Fruit fly (Drosophila melanogaster): ENCODE data around the gene Sfp24Bb.

The Sfp24Bb gene

DNA sequence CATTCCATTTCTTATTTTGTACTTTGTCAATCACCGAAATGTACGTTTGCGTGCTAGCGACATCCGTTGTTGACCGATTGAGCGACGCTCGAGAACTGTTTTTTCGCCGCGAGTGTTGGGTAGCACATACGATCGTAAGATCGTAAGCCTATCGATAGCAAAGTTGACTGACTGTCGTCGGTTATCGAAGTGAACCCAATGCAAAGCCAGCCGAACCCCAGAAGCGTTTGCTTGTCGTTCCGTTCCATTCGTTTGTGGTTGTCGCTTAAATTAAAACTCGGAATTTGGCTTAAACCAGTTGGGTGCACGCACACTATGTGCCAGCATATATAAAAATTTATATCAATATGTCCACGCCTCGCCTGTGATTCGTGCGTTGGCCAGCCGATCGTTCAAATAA lies 23.5 kb downstream of the Sfp24Bb start:
- TF ChIP-seq Dll (optimal IDR thresholded peaks at IDR 0.05) (no peak), usp (GFP tag; optimal IDR thresholded peaks at IDR 0.05) (no peak), pan (optimal IDR thresholded peaks at IDR 0.05) (no peak), psq (optimal IDR thresholded peaks at IDR 0.05) (no peak), EcR (GFP tag; optimal IDR thresholded peaks at IDR 0.05) (no peak), CG8478 (optimal IDR thresholded peaks at IDR 0.05) (no peak)

DNA sequence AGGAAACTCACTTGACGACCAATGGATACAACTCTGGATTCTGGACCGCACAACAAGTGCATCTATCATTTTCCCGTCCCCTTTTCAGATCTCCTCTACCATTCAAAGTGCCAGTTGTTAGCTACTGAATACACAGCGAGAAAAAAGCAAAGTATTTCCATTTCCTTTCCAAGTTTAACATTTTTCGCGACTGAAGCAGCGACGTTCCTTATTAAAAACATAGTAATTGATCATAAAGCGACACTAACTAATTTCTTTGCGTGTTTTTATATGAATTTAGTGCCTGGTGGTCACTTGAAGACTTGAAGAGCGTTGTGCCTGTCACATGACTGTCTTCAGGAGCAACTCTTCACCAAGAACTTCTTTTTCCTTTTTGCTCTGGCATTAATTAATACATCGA lies 24.2 kb downstream of the Sfp24Bb start:
- TF ChIP-seq pan (optimal IDR thresholded peaks at IDR 0.05) (no peak), CG8478 (optimal IDR thresholded peaks at IDR 0.05) (no peak), psq (optimal IDR thresholded peaks at IDR 0.05) (no peak), EcR (GFP tag; optimal IDR thresholded peaks at IDR 0.05) (no peak), Dll (optimal IDR thresholded peaks at IDR 0.05) (no peak), usp (GFP tag; optimal IDR thresholded peaks at IDR 0.05) (no peak)

DNA sequence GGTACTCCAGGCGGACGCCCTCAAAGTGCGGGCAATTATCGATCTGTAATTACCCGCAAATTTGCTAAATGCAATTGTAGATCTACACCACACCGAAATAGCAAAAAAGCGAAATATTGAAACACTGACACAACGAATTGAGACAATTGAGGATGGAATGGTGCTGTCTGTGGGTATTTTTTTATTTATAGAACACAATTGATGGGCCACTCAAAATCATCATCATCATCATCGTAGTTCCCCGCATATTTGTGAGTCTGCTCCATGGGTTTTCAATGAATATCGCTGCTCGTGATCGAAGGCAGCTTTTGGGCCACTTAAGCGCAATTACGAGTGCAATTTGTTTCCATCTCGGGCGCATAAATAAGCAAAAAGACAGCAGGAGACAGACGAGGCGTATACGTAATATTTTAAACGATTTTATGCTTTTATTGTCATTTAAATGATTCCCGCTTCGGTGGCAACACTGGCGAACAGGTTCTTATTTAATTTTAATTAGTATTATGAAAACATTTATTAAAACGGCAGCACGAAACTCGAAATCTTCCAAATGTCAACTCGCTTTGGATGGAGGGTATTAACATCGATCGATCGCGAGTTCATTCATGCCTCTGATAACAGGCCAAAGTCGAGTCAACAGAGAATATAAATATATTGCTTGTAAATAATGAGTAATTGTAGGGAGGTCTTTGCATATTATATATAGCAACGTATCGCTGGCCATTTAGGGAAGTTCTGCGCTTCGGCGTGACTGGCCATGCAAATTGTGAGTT lies 27.2 kb downstream of the Sfp24Bb start:
- TF ChIP-seq pan (optimal IDR thresholded peaks at IDR 0.05) (no peak), psq (optimal IDR thresholded peaks at IDR 0.05) (no peak), usp (GFP tag; optimal IDR thresholded peaks at IDR 0.05) (no peak), EcR (GFP tag; optimal IDR thresholded peaks at IDR 0.05) (no peak), Dll (optimal IDR thresholded peaks at IDR 0.05) (no peak), CG8478 (optimal IDR thresholded peaks at IDR 0.05) (no peak)

DNA sequence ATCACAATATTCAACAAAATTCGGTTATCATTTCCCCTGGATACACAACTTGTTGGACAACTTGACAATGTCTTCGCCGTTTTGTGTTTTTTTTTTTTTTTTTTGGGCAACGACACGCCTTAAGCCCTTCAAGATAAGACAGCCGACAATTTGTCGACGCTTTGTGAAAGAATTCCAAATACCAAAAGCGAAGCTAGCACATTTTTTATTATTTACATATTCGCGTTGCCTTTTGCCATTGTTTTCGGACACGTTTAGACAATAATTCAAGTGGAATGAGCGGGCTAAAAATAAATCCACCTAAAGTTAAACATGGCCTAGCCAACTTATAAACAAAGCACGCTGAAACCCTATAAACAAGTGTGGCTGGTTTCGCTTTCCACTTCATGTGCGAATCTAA lies 28.6 kb downstream of the Sfp24Bb start:
- TF ChIP-seq usp (GFP tag; optimal IDR thresholded peaks at IDR 0.05) (no peak), CG8478 (optimal IDR thresholded peaks at IDR 0.05) (no peak), psq (optimal IDR thresholded peaks at IDR 0.05) (no peak), pan (optimal IDR thresholded peaks at IDR 0.05) (no peak)

- no peak for TF ChIP-seq psq (optimal IDR thresholded peaks at IDR 0.05)
- TF ChIP-seq usp (GFP tag; optimal IDR thresholded peaks at IDR 0.05), result no peak
- no peak for TF ChIP-seq CG8478 (optimal IDR thresholded peaks at IDR 0.05)
- no peak for TF ChIP-seq pan (optimal IDR thresholded peaks at IDR 0.05)
- TF ChIP-seq EcR (GFP tag; optimal IDR thresholded peaks at IDR 0.05), result no peak
- no peak for TF ChIP-seq Dll (optimal IDR thresholded peaks at IDR 0.05)
These were observed 29.7 kb downstream of the Sfp24Bb start for dm6 chr2L:3639924-3640323.

DNA sequence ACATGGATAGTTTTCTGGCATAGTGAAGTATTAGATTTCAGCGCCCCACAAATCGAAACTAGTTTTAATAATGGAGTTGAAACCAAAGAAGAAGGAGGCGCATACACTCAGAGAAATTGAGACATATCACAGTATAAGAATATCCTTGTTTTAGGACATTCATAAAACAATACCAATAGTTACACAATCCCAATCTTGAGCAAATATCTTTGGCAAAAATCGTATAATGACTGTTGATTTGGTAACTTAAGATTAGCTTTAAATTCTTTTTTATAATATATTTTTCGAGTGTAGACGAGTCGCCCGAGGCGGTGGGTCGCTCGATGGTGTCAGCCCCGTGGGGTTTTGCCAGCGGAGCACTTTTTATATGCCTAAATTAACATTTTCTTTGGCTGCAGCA lies 34.1 kb downstream of the Sfp24Bb start:
- TF ChIP-seq pan (optimal IDR thresholded peaks at IDR 0.05), result no peak
- no peak for TF ChIP-seq usp (GFP tag; optimal IDR thresholded peaks at IDR 0.05)
- no peak for TF ChIP-seq EcR (GFP tag; optimal IDR thresholded peaks at IDR 0.05)
- TF ChIP-seq Dll (optimal IDR thresholded peaks at IDR 0.05), result no peak
- no peak for TF ChIP-seq psq (optimal IDR thresholded peaks at IDR 0.05)
- no peak for TF ChIP-seq CG8478 (optimal IDR thresholded peaks at IDR 0.05)

DNA sequence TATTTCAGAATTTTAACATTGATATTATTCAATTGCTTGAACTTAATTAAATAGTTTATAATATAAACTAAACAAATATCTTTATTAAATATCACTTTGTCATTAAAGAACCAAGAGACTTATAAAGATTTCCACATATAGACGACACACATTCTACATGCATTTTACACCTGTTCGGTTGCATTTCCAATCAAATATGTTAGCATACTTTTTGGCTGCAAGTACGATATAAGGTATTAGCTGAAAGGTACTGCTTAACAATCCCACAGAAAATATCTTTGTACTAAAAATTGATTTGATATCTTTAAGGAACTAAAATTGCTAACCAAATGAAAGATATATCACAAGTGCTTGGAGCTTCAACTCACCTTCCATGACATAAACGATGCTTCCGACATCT lies 35.7 kb downstream of the Sfp24Bb start:
- TF ChIP-seq psq (optimal IDR thresholded peaks at IDR 0.05) (no peak), CG8478 (optimal IDR thresholded peaks at IDR 0.05) (no peak), EcR (GFP tag; optimal IDR thresholded peaks at IDR 0.05) (no peak), pan (optimal IDR thresholded peaks at IDR 0.05) (no peak), usp (GFP tag; optimal IDR thresholded peaks at IDR 0.05) (no peak), Dll (optimal IDR thresholded peaks at IDR 0.05) (no peak)

DNA sequence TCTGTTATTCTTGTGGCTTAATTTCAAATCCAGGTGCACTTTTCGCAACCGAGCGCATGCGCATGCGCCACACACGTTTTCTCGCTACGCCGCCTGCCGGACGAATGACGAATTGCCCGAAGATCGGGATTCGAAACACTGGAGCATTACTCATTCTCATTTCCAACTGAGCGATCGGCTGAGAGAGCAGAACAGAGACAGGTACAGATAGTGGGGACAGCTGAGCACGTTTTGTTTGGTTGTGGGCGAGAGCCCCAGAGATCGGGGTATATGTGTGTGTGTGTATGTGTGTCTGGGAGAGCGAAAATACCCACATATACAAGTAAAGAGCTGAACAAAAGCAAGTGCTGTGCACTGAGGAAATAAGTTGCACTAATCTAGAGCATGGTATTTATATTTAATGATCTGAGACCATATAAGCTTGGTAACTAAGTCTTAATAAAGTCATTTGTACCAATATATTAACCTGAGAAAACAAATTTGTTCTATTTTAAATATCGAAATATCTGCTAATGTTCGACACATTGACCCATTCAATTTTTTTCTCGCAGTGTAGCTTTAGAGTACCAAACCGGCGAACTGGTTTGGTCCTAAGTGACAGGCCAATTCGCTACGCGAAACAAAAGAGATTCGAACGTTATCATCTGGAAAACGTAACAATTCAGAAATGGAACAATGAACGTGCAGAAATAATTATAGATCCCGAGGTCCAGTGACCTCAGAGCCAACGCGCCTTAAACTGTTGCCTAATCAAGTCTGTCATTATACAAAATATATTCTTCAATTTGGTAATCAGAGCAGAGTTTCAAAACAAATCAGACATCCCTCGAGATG lies 37.3 kb downstream of the Sfp24Bb start:
- TF ChIP-seq CG8478 (optimal IDR thresholded peaks at IDR 0.05) (no peak), Dll (optimal IDR thresholded peaks at IDR 0.05) (peak; percentile 88), psq (optimal IDR thresholded peaks at IDR 0.05) (no peak), pan (optimal IDR thresholded peaks at IDR 0.05) (no peak), usp (GFP tag; optimal IDR thresholded peaks at IDR 0.05) (no peak), EcR (GFP tag; optimal IDR thresholded peaks at IDR 0.05) (no peak)

DNA sequence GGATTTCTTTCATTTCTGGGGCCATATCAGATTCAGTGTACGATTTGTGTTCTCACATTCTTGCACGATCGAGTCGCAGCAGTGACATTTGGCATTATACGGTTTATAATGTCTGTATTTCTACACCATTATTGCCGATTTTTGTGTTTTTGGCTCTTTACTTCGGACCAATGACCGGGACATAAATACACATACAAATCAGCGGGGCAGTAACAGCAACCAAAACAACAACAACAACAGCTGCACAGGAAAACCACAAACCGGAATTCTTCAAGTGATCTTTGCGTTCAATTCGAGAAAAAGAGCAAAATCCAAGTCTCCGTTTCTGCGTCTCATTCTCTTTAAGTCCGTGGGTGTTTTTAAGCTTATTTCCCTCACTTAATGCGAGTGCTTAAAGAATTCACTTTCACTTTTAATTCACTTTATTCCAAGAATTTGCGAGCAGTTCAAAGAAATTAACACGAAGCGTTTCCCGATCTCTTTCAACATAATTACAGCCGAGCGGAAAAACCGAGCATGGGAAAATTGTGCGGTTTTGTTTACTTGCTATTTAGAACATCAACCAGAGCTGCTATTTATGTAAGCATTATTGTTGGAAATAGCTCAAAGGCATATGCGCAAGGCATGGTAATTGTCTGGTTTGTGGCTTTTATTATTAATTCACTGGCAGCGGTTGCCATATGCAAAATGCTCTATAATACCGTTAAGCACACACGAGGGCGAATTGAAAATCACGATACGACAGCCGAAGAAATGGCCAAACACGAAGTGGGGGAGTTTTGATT lies 38.1 kb downstream of the Sfp24Bb start:
- TF ChIP-seq EcR (GFP tag; optimal IDR thresholded peaks at IDR 0.05) (peak; percentile 22 to 50), Dll (optimal IDR thresholded peaks at IDR 0.05) (no peak), psq (optimal IDR thresholded peaks at IDR 0.05) (no peak)

dm6 chr2L:3630763-3631162 lies 38.8 kb downstream of the Sfp24Bb start:
- TF ChIP-seq EcR (GFP tag; optimal IDR thresholded peaks at IDR 0.05), result no peak
- TF ChIP-seq CG8478 (optimal IDR thresholded peaks at IDR 0.05), result no peak
- no peak for TF ChIP-seq psq (optimal IDR thresholded peaks at IDR 0.05)
- no peak for TF ChIP-seq Dll (optimal IDR thresholded peaks at IDR 0.05)
- TF ChIP-seq pan (optimal IDR thresholded peaks at IDR 0.05), result no peak
- TF ChIP-seq usp (GFP tag; optimal IDR thresholded peaks at IDR 0.05), result no peak

dm6 chr2L:3629466-3629865 lies 40.1 kb downstream of the Sfp24Bb start:
- TF ChIP-seq CG8478 (optimal IDR thresholded peaks at IDR 0.05) (no peak), psq (optimal IDR thresholded peaks at IDR 0.05) (no peak), EcR (GFP tag; optimal IDR thresholded peaks at IDR 0.05) (no peak), usp (GFP tag; optimal IDR thresholded peaks at IDR 0.05) (no peak), pan (optimal IDR thresholded peaks at IDR 0.05) (no peak), Dll (optimal IDR thresholded peaks at IDR 0.05) (no peak)

All from whole organism.